Fruit fly (Drosophila melanogaster): ENCODE measurements around the gene Myo95E.
A peak's percentile ranks its signal among the peaks of the same experiment; 100 is the strongest.

Myo95E gene

dm6 chr3R:24163556-24164022 is 2.3 kb upstream of the Myo95E start, which contains the start of gene Apc2 (continued):
- TF ChIP-seq cyc (GFP tag; optimal IDR thresholded peaks at IDR 0.05), result peak; percentile 56
- TF ChIP-seq CG34406 (GFP tag; optimal IDR thresholded peaks at IDR 0.05), result peak; percentile 57
- peak; percentile 70 for TF ChIP-seq OdsH (GFP tag; optimal IDR thresholded peaks at IDR 0.05)
- no peak for TF ChIP-seq CG8319 (GFP tag; optimal IDR thresholded peaks at IDR 0.05)
- TF ChIP-seq fkh (GFP tag; optimal IDR thresholded peaks at IDR 0.05), result no peak
- no peak for TF ChIP-seq Ets21C (GFP tag; optimal IDR thresholded peaks at IDR 0.05)
- peak; percentile 76 for TF ChIP-seq lz (GFP tag; optimal IDR thresholded peaks at IDR 0.05)
- peak; percentile 63 for TF ChIP-seq pdm3 (GFP tag; optimal IDR thresholded peaks at IDR 0.05)

- TF ChIP-seq dsx (GFP tag; optimal IDR thresholded peaks at IDR 0.05; ENCODE audit: poor library complexity, severe bottlenecking) (no peak), vri (GFP tag; optimal IDR thresholded peaks at IDR 0.05) (no peak), esn (GFP tag; optimal IDR thresholded peaks at IDR 0.05) (no peak), Sox15 (GFP tag; optimal IDR thresholded peaks at IDR 0.05) (no peak), cyc (GFP tag; optimal IDR thresholded peaks at IDR 0.05) (no peak), CG8319 (GFP tag; optimal IDR thresholded peaks at IDR 0.05) (no peak), salr (GFP tag; optimal IDR thresholded peaks at IDR 0.05) (no peak)
Observed at dm6 chr3R:24162774-24163555, 1.7 kb upstream of the Myo95E start, which contains the start of gene mRpS24. TSS of gene mRpS24 (minus strand) at chr3R:24163545.

- TF ChIP-seq CG8632 (GFP tag; optimal IDR thresholded peaks at IDR 0.05) (peak; percentile 99), vri (GFP tag; optimal IDR thresholded peaks at IDR 0.05) (peak; percentile 82), cyc (GFP tag; optimal IDR thresholded peaks at IDR 0.05) (peak; percentile 88), CG8119 (GFP tag; IDR thresholded peaks at IDR 0.05) (peak; percentile 100), CG6792 (GFP tag; optimal IDR thresholded peaks at IDR 0.05) (peak; percentile 95), CG6854 (GFP tag; optimal IDR thresholded peaks at IDR 0.05) (peak; percentile 95), Hr38 (GFP tag; optimal IDR thresholded peaks at IDR 0.05) (no peak), eg (GFP tag; IDR thresholded peaks at IDR 0.05) (peak; percentile 98), CG3919 (GFP tag; optimal IDR thresholded peaks at IDR 0.05) (peak; percentile 96), CG31627 (GFP tag; optimal IDR thresholded peaks at IDR 0.05) (peak; percentile 83), CG11762 (GFP tag; optimal IDR thresholded peaks at IDR 0.05; ENCODE audit: insufficient read depth) (peak; percentile 93), Gug (GFP tag; IDR thresholded peaks at IDR 0.05) (peak; percentile 98), ss (GFP tag; optimal IDR thresholded peaks at IDR 0.05) (peak; percentile 95 to 98), Smox (GFP tag; optimal IDR thresholded peaks at IDR 0.05) (peak; percentile 82), Eip75B (GFP tag; optimal IDR thresholded peaks at IDR 0.05) (peak; percentile 86), CG6163 (GFP tag; IDR thresholded peaks at IDR 0.05) (peak; percentile 97), CG7368 (GFP tag; optimal IDR thresholded peaks at IDR 0.05) (peak; percentile 95), fkh (GFP tag; optimal IDR thresholded peaks at IDR 0.05) (peak; percentile 86), pdm3 (GFP tag; optimal IDR thresholded peaks at IDR 0.05) (peak; percentile 89), dac (GFP tag; optimal IDR thresholded peaks at IDR 0.05) (peak; percentile 96), CG10669 (GFP tag; optimal IDR thresholded peaks at IDR 0.05) (peak; percentile 97), CG9139 (GFP tag; optimal IDR thresholded peaks at IDR 0.05) (peak; percentile 96), Sox102F (GFP tag; optimal IDR thresholded peaks at IDR 0.05) (peak; percentile 93), esn (GFP tag; optimal IDR thresholded peaks at IDR 0.05) (peak; percentile 97), topi (GFP tag; optimal IDR thresholded peaks at IDR 0.05) (peak; percentile 92), Eip93F (GFP tag; optimal IDR thresholded peaks at IDR 0.05) (peak; percentile 81), CG11294 (GFP tag; IDR thresholded peaks at IDR 0.05) (peak; percentile 98), CG32006 (GFP tag; optimal IDR thresholded peaks at IDR 0.05) (peak; percentile 100), svp (GFP tag) (peak; percentile 95), Ets21C (GFP tag; optimal IDR thresholded peaks at IDR 0.05) (peak; percentile 72), fd85E (GFP tag; optimal IDR thresholded peaks at IDR 0.05) (peak; percentile 72), dsx (GFP tag; optimal IDR thresholded peaks at IDR 0.05; ENCODE audit: poor library complexity, severe bottlenecking) (peak; percentile 98), Hr39 (GFP tag; optimal IDR thresholded peaks at IDR 0.05) (peak; percentile 84), CG11902 (GFP tag; optimal IDR thresholded peaks at IDR 0.05) (peak; percentile 94), spab (GFP tag; optimal IDR thresholded peaks at IDR 0.05) (peak; percentile 96), fd59A (GFP tag; optimal IDR thresholded peaks at IDR 0.05) (peak; percentile 87), CG34406 (GFP tag; optimal IDR thresholded peaks at IDR 0.05) (peak; percentile 99)
Observed at dm6 chr3R:24151924-24152809, 9.1 kb downstream of the Myo95E start, which contains the start of the genes p38a and CG6178. TSS of gene p38a (minus strand) at chr3R:24152321. TSS of gene CG6178 (plus strand) at chr3R:24152347.

Data from whole organism, prepupa.